Worm (Caenorhabditis elegans): Measurements from ENCODE around the gene srv-10.

ce11 chrV:13406032-13406431 is 17.7 kb upstream of the srv-10 start, which contains the start of gene cutl-1:
- TF ChIP-seq nhr-77 (tag; optimal IDR thresholded peaks at IDR 0.05) (no peak), nhr-11 (tag; optimal IDR thresholded peaks at IDR 0.05) (no peak)

All from whole organism, L3 larva.